Worm (Caenorhabditis elegans) whole organism, L4/young adult: ENCODE measurements around the gene rgs-11.

Experiments
- W03F9.2 ChIP-seq: fragments of 150-350 bp; optimal IDR thresholded peaks from 2 replicates; lab custom pipeline; 2014; ENCODE audit warnings: missing biosample characterization, missing genetic modification characterization
- dao-5 ChIP-seq: sonication (generic microtip); optimal IDR thresholded peaks from 2 replicates; lab custom pipeline; 2016; ENCODE audit warnings: missing genotype, missing genetic modification characterization, moderate library complexity, missing compliant biosample characterization
- him-1 ChIP-seq: sonication (generic microtip); optimal IDR thresholded peaks from 2 replicates; lab custom pipeline; 2016; ENCODE audit warnings: missing genotype, missing genetic modification reagents, missing genetic modification characterization, missing compliant biosample characterization

The rgs-11 gene

DNA sequence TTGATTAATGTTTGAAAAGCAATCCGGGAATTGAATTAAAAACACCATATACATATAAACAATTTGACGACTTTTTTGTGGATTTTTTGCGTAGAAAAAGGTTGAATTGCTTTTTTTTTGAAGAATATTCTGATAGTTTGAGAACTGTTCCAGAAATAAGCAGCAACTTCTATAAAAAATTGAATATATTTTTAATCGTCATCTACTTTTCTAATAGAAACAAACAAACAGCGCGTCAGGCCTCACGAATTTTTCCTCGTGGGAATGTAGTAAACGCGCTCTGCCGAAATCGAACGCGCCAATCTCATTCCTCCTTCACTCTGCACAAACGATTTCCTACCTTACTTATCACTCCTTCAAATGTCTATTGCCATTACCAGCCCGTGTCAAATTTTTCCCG lies at the start of gene rgs-11:
Gene rgs-11, plus strand, starts transcription at position 301 of the 400 bp plus-strand sequence.
- TF ChIP-seq him-1 (tag; lab: Kevin White, UChicago) (no peak), W03F9.2 (tag; lab: Kevin White, UChicago) (no peak), dao-5 (no peak)

ce11 chrX:14916767-14917166 lies 47.6 kb upstream of the rgs-11 start:
- TF ChIP-seq him-1 (tag; lab: Kevin White, UChicago) (no peak), W03F9.2 (tag; lab: Kevin White, UChicago) (no peak), dao-5 (no peak)

DNA sequence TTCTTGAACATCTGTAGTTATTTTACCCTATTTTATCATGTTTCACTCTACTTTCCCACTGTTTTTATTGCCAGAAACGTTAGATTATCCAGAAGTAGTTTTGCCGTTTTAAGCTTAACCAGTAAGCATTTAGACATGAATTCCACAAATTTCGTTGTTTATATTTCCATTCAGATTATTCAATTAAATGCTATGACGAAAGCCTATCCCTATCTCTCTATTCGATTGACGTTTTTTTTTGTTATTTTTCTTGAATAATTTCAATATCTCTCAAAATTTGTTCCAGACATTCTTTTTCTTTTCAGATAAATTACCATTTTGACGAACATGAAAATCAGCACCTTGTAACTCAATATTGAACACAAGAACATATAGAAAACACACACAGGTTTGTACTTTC lies 45.8 kb upstream of the rgs-11 start, which contains the start of gene npr-40:
Gene npr-40, plus strand, starts transcription at position 301 of the 400 bp plus-strand sequence.
- TF ChIP-seq him-1 (tag; lab: Kevin White, UChicago) (no peak), W03F9.2 (tag; lab: Kevin White, UChicago) (no peak), dao-5 (no peak)

DNA sequence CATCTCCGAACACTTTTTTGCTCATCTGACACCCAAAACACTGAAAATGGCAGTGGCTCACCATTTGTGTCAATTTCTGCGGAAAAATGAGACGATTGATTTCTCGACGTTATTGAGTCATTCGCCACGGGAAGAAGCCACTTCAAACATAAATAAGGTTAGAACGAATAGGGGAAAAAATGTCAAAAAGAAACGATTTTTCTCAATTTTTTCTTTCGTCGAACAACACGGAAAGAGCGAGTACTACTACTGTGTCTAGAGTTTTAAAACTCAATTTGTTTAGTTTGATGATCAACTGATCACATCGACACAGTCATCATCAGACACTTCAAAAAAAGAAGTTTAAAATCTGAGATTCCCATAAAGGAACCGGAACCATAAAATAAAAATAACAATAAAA lies 43.5 kb upstream of the rgs-11 start:
- no peak for TF ChIP-seq him-1 (tag; lab: Kevin White, UChicago)
- TF ChIP-seq dao-5: no peak
- TF ChIP-seq W03F9.2 (tag; lab: Kevin White, UChicago): no peak

DNA sequence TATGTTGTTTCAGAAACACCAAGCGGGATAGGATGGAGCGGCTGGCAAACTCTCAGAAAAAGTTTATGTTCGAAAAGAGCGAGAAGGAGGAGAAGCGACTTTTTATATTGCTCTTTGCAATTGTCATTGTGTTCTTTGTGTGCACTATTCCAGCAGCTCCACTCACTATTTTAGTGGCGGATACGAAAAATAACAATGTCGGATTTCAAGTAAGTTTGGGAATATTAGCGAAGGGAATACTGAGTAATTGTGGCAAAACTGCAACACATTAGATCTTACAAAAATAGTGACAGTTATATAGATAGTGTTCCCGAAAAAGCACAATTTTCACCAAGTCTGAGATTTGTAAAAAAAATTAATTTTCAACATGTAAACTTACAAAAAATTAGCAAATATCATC lies 41.6 kb upstream of the rgs-11 start:
- TF ChIP-seq him-1 (tag; lab: Kevin White, UChicago) (no peak), W03F9.2 (tag; lab: Kevin White, UChicago) (no peak), dao-5 (no peak)

DNA sequence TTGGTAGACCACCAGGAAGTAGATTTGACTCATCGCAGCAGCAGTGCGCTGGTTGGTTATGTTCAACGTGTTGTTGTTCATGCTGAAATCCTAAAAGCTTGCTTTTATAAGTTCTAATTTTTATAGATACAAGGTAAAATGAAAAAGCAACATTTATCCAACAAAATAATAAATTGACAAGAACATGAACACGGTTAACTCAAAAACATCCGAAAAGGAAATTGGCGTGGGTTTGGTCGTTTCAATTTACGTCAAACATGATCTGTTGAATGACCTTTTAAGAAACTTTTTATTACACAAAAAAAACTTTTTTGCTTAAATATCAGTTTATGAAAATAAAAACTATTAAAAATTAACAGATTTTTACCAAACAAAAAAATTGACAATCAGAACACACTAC lies 35.5 kb upstream of the rgs-11 start, which contains the start of gene ntr-2:
Gene ntr-2, minus strand, starts transcription at position 101 of the 400 bp plus-strand sequence.
- TF ChIP-seq dao-5 (no peak), W03F9.2 (tag; lab: Kevin White, UChicago) (no peak), him-1 (tag; lab: Kevin White, UChicago) (no peak)

DNA sequence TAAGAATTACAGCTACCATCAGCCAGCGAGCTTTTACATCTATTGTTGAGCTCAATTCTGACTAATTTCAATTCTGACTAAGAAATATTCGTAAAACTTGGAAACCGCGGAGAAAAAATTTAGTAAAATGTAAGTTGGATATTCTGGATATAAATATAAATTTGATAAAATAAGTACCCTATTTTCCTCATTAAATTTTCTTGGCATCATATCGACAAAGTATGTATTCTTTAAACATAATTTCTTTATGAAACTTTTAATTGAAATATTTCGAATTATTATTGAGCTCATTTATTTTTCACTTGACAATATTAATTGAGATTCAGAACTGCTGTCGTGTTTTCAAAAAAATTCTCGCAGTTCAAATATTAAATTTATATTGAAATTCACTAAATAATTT lies 34.8 kb upstream of the rgs-11 start:
- TF ChIP-seq W03F9.2 (tag; lab: Kevin White, UChicago): no peak
- no peak for TF ChIP-seq dao-5
- TF ChIP-seq him-1 (tag; lab: Kevin White, UChicago): no peak

- TF ChIP-seq dao-5 (no peak), W03F9.2 (tag; lab: Kevin White, UChicago) (no peak), him-1 (tag; lab: Kevin White, UChicago) (no peak)
Measured at ce11 chrX:14931443-14931842, 32.9 kb upstream of the rgs-11 start.

DNA sequence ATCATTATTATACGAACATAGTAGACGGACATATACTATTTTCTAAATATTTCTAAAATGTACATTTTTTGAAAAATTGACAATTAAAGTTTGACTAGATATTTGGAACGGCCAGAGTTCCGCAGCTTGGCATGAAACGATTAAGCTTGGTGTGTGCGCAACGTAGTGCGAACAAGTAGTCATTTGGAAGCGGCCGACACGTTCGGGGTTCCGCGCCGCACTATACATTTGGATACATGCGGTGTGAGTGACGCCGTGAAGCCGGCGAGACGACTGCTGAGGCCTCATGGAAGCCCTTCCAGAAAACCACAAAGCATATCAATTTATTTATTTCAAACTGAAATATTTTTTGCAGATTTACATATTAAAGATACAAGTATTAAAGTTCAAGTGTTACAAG lies 26.2 kb upstream of the rgs-11 start:
- TF ChIP-seq him-1 (tag; lab: Kevin White, UChicago): no peak
- TF ChIP-seq W03F9.2 (tag; lab: Kevin White, UChicago): no peak
- no peak for TF ChIP-seq dao-5

DNA sequence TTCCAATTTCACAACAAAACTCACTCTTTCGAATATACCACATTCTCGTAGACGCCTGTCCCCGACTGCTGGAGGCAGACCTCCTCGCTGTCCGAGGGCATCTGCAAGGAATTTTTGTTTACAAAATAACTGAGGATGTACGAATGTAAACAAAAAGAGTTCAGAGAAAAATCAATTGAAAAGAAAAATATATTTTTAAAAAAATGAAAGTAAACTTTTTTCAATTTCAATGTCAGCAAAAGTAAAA lies 18.2 kb upstream of the rgs-11 start, which contains the start of gene mrp-5:
Gene mrp-5, minus strand, starts transcription at position 101 of the 247 bp plus-strand sequence.
- TF ChIP-seq W03F9.2 (tag; lab: Kevin White, UChicago) (no peak), dao-5 (no peak), him-1 (tag; lab: Kevin White, UChicago) (no peak)

DNA sequence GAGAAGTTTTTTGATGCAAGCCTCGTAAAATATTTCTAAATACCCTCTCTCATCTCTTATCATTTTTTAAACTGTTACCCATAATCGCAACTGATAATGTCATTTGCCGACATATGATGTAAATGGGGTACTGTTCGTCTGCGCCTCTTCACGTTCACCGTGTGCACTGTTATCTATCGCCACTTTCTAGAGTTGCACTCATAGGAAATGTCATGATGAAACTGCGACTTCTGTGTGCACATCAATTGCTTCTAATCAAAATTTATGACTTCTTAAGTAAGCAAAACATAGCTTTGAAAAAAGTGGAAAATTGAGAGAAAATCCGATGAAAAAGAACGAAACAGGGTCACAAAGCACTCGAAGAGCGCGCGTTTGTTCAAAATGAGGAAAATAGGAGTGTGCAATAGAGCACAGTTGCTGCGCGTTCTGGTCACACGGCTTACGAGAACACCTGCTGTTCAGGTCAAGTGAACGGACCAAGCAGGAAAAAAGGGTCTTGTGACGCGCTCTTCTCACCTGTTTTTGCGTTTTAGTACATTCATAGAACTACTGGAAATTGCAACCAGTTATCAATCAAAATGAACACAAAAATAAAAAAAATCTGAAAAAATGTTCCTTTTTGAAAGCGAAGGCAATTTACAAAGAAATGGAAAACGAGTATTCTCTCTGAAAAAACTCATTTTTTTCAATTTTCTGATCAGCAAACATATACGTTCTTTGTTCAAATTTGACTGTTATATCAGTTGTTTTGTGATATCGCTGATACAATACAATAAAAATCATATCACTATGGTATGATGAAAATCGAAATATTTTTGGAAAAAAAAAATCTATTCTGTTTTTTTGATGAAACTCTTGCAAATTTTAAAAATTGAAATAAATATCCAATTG lies 17.6 kb upstream of the rgs-11 start:
- TF ChIP-seq him-1 (tag; lab: Kevin White, UChicago): no peak
- TF ChIP-seq dao-5: no peak
- no peak for TF ChIP-seq W03F9.2 (tag; lab: Kevin White, UChicago)

- TF ChIP-seq dao-5 (no peak), him-1 (tag; lab: Kevin White, UChicago) (no peak), W03F9.2 (tag; lab: Kevin White, UChicago) (no peak)
Measured at ce11 chrX:14947355-14947668, 17.0 kb upstream of the rgs-11 start.

- TF ChIP-seq W03F9.2 (tag; lab: Kevin White, UChicago) (no peak), dao-5 (no peak), him-1 (tag; lab: Kevin White, UChicago) (no peak)
Measured at ce11 chrX:14951797-14952196, 12.6 kb upstream of the rgs-11 start.

ce11 chrX:14954548-14954947 lies 9.8 kb upstream of the rgs-11 start, which contains the start of gene pag-3:
pag-3 (minus strand) TSS chrX:14954648.
- no peak for TF ChIP-seq dao-5
- no peak for TF ChIP-seq W03F9.2 (tag; lab: Kevin White, UChicago)
- TF ChIP-seq him-1 (tag; lab: Kevin White, UChicago): no peak

DNA sequence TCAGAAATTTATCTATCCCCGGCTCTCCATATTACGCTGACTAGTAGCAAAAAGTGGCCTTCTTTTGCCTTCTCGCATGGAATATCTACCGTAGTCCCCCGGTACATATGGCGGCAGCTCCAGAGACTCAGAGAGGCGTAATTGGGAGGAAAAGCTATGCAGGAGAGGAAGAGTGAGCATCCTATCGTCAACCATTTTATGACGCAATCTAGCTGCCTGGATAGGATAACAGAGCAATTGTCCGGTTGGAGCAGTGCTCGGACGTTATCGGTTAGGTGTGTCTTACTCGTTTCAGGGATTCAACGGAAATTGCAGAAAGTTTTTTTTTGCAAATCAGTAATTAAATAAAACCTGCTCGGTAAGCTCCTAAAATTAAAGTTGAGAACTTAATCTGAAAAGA lies 7.2 kb upstream of the rgs-11 start:
- no peak for TF ChIP-seq W03F9.2 (tag; lab: Kevin White, UChicago)
- TF ChIP-seq dao-5: no peak
- no peak for TF ChIP-seq him-1 (tag; lab: Kevin White, UChicago)
